Worm (Caenorhabditis elegans): ENCODE measurements around the gene C50D2.6.

The C50D2.6 gene

ce11 chrII:43640-44039 is 40.6 kb upstream of the C50D2.6 start, which contains the start of gene nfyc-1 (continued):
- TF ChIP-seq ztf-11 (tag; optimal IDR thresholded peaks at IDR 0.05) = no peak
- TF ChIP-seq zag-1 (tag; optimal IDR thresholded peaks at IDR 0.05) = no peak
- peak; percentile 65 for TF ChIP-seq lin-39 (tag; optimal IDR thresholded peaks at IDR 0.05)

ce11 chrII:44740-45139 is 39.5 kb upstream of the C50D2.6 start, which contains the start of gene rpoa-49:
TSS of gene rpoa-49 (plus strand) at chrII:45040.
- TF ChIP-seq lin-15B (tag; optimal IDR thresholded peaks at IDR 0.05) (no peak), lin-39 (tag; optimal IDR thresholded peaks at IDR 0.05) (no peak), eor-1 (tag; optimal IDR thresholded peaks at IDR 0.05) (no peak), pha-4 (tag; optimal IDR thresholded peaks at IDR 0.05) (no peak), unc-39 (tag; optimal IDR thresholded peaks at IDR 0.05) (no peak), fos-1 (tag; optimal IDR thresholded peaks at IDR 0.05) (no peak)

ce11 chrII:46116-46515 is 38.1 kb upstream of the C50D2.6 start, which contains the start of gene rpt-4:
TSS of gene rpt-4 (minus strand) at chrII:46216.
- TF ChIP-seq ceh-82 (tag; optimal IDR thresholded peaks at IDR 0.05) (no peak), lin-15B (tag; optimal IDR thresholded peaks at IDR 0.05) (no peak), elt-2 (tag; optimal IDR thresholded peaks at IDR 0.05) (no peak), nfya-1 (tag; optimal IDR thresholded peaks at IDR 0.05; ENCODE audit: insufficient read depth) (no peak), ztf-4 (tag; optimal IDR thresholded peaks at IDR 0.05) (no peak), daf-12 (tag; optimal IDR thresholded peaks at IDR 0.05) (no peak), nhr-12 (tag; optimal IDR thresholded peaks at IDR 0.05) (no peak), ztf-11 (tag; optimal IDR thresholded peaks at IDR 0.05) (no peak), nhr-43 (tag; optimal IDR thresholded peaks at IDR 0.05; ENCODE audit: poor library complexity, severe bottlenecking) (no peak), skn-1 (tag; optimal IDR thresholded peaks at IDR 0.05) (no peak), nhr-237 (tag; optimal IDR thresholded peaks at IDR 0.05) (no peak), egl-5 (tag; optimal IDR thresholded peaks at IDR 0.05) (no peak)

- no peak for TF ChIP-seq nhr-28 (tag; optimal IDR thresholded peaks at IDR 0.05)
- no peak for TF ChIP-seq daf-12 (tag; optimal IDR thresholded peaks at IDR 0.05)
- no peak for TF ChIP-seq fkh-10 (GFP tag; optimal IDR thresholded peaks at IDR 0.05)
- TF ChIP-seq ZK546.5 (tag; optimal IDR thresholded peaks at IDR 0.05) = no peak
These were observed 37.0 kb upstream of the C50D2.6 start, which contains the start of gene C23H3.5 for ce11 chrII:47280-47679. TSS of gene C23H3.5 (plus strand) at chrII:47580.

- TF ChIP-seq elt-2 (tag; optimal IDR thresholded peaks at IDR 0.05) (peak; percentile 44), ceh-28 (tag; optimal IDR thresholded peaks at IDR 0.05) (peak; percentile 19), unc-39 (tag; optimal IDR thresholded peaks at IDR 0.05) (no peak), pqm-1 (tag; optimal IDR thresholded peaks at IDR 0.05) (peak; percentile 61)
These were observed 33.4 kb upstream of the C50D2.6 start for ce11 chrII:50862-51261.

ce11 chrII:51352-51751 is 32.9 kb upstream of the C50D2.6 start, which contains the start of gene sptl-1:
TSS of gene sptl-1 (plus strand) at chrII:51652.
- TF ChIP-seq snpc-4 (tag; optimal IDR thresholded peaks at IDR 0.05) = no peak
- TF ChIP-seq ztf-11 (tag; optimal IDR thresholded peaks at IDR 0.05) = no peak
- no peak for TF ChIP-seq fkh-10 (GFP tag; optimal IDR thresholded peaks at IDR 0.05)
- no peak for TF ChIP-seq egl-5 (tag; optimal IDR thresholded peaks at IDR 0.05)
- no peak for TF ChIP-seq nhr-76 (tag; optimal IDR thresholded peaks at IDR 0.05)
- TF ChIP-seq fos-1 (tag; optimal IDR thresholded peaks at IDR 0.05) = no peak
- no peak for TF ChIP-seq nhr-77 (tag; optimal IDR thresholded peaks at IDR 0.05)
- no peak for TF ChIP-seq nhr-43 (tag; optimal IDR thresholded peaks at IDR 0.05; ENCODE audit: poor library complexity, severe bottlenecking)

- TF ChIP-seq nhr-11 (tag; optimal IDR thresholded peaks at IDR 0.05) = no peak
- TF ChIP-seq mml-1 (tag; optimal IDR thresholded peaks at IDR 0.05) = no peak
- TF ChIP-seq nhr-43 (tag; optimal IDR thresholded peaks at IDR 0.05; ENCODE audit: poor library complexity, severe bottlenecking) = no peak
- no peak for TF ChIP-seq elt-1 (tag; optimal IDR thresholded peaks at IDR 0.05)
- TF ChIP-seq fkh-2 (tag; optimal IDR thresholded peaks at IDR 0.05) = no peak
- TF ChIP-seq lin-15B (tag; optimal IDR thresholded peaks at IDR 0.05) = no peak
- no peak for TF ChIP-seq pha-4 (tag; optimal IDR thresholded peaks at IDR 0.05)
- no peak for TF ChIP-seq R02D3.7 (tag; optimal IDR thresholded peaks at IDR 0.05)
- TF ChIP-seq egl-5 (tag; optimal IDR thresholded peaks at IDR 0.05) = no peak
- TF ChIP-seq nhr-25 (tag; optimal IDR thresholded peaks at IDR 0.05) = no peak
- TF ChIP-seq ztf-11 (tag; optimal IDR thresholded peaks at IDR 0.05) = no peak
- no peak for TF ChIP-seq sea-2 (GFP tag; optimal IDR thresholded peaks at IDR 0.05)
- no peak for TF ChIP-seq nhr-12 (tag; optimal IDR thresholded peaks at IDR 0.05)
- no peak for TF ChIP-seq hmg-11 (tag; optimal IDR thresholded peaks at IDR 0.05)
These were observed 29.0 kb upstream of the C50D2.6 start, which contains the start of gene tre-5 for ce11 chrII:55204-55603. TSS of gene tre-5 (minus strand) at chrII:55304.

Measured in whole organism, L3 larva.